Worm (Caenorhabditis elegans): ENCODE data around the gene F57A8.1.
"Not testable (repeated sequence)": the region's sequence is repeated elsewhere in the genome, so short reads cannot be mapped to it uniquely, and the experiment has no call there.

F57A8.1 gene

DNA sequence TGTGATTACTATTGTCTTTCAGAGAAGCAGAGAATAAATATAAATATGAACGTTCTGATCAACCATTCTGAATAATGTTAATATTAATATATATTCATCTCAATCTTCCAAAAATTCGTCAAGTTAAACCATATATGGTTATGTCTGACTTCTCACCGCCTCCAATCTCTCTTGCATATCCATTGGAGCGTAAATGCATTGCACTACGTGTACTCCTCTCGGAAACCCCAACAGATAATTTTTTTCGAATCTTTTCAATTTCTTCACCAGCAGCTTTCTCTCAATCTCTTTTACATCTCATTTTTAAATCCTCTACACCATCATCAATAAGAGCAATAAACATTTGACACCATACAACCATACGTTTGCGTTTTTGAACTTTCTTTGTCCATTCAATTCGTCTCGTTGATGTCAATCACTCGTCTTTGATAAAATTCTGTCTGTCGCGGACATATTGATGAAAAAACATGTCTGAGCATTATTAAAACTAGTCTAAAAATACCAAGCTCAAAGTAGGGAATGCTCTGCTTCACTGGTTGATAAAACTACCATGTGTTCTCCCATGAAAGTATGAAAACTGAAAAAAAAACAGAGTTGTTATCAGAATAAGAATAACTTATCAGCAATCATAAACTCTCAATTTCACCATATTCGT lies 33.7 kb upstream of the F57A8.1 start (continued):
- TF ChIP-seq nfya-1 (tag; optimal IDR thresholded peaks at IDR 0.05; ENCODE audit: borderline replicate concordance, insufficient read depth), result no peak
- no peak for TF ChIP-seq ztf-28 (GFP tag; IDR thresholded peaks at IDR 0.05)
- TF ChIP-seq egrh-3 (GFP tag; IDR thresholded peaks at IDR 0.05), result no peak
- no peak for TF ChIP-seq zfh-2 (GFP tag; conservative IDR thresholded peaks at IDR 0.05)
- no peak for TF ChIP-seq attf-5 (GFP tag; optimal IDR thresholded peaks at IDR 0.05)
- TF ChIP-seq sdz-38 (tag; optimal IDR thresholded peaks at IDR 0.05), result no peak
- TF ChIP-seq zim-3 (tag; optimal IDR thresholded peaks at IDR 0.05), result no peak
- no peak; the same call in 1 of the 2 replicates for TF ChIP-seq dox-1 (GFP tag; IDR thresholded peaks at IDR 0.05)
- TF ChIP-seq snpc-1.1 (tag; optimal IDR thresholded peaks at IDR 0.05; ENCODE audit: insufficient read depth), result peak; percentile 43
- TF ChIP-seq pbrm-1 (GFP tag; IDR thresholded peaks at IDR 0.05), result no peak
- TF ChIP-seq ets-4 (GFP tag; optimal IDR thresholded peaks at IDR 0.05), result no peak
- TF ChIP-seq hrde-1 (tag; optimal IDR thresholded peaks at IDR 0.05; ENCODE audit: borderline replicate concordance), result no peak
- peak; percentile 12 for TF ChIP-seq F23B12.7 (tag; optimal IDR thresholded peaks at IDR 0.05; ENCODE audit: insufficient read depth)
- no peak for TF ChIP-seq egl-18 (GFP tag; IDR thresholded peaks at IDR 0.05)
- TF ChIP-seq Y95B8A.8 (GFP tag; IDR thresholded peaks at IDR 0.05), result no peak
- TF ChIP-seq C17E4.6 (GFP tag; IDR thresholded peaks at IDR 0.05), result no peak
- no peak for TF ChIP-seq chd-7 (tag; optimal IDR thresholded peaks at IDR 0.05)
- TF ChIP-seq hlh-26 (GFP tag; conservative IDR thresholded peaks at IDR 0.05), result no peak
- TF ChIP-seq die-1 (tag; optimal IDR thresholded peaks at IDR 0.05), result no peak
- no peak for TF ChIP-seq nhr-27 (tag; optimal IDR thresholded peaks at IDR 0.05)
- no peak for TF ChIP-seq lin-35 (GFP tag; optimal IDR thresholded peaks at IDR 0.05)
- no peak for TF ChIP-seq ztf-3 (GFP tag; optimal IDR thresholded peaks at IDR 0.05)
- TF ChIP-seq dpff-1 (tag; optimal IDR thresholded peaks at IDR 0.05), result no peak
- TF ChIP-seq B0336.3 (GFP tag; IDR thresholded peaks at IDR 0.05), result no peak
- TF ChIP-seq rpc-1 (optimal IDR thresholded peaks at IDR 0.05), result no peak
- no peak for TF ChIP-seq rpc-1 (tag; optimal IDR thresholded peaks at IDR 0.05)
- no peak for TF ChIP-seq snpc-1.3 (tag; optimal IDR thresholded peaks at IDR 0.05; ENCODE audit: insufficient read depth)
- no peak for TF ChIP-seq lir-1 (GFP tag; conservative IDR thresholded peaks at IDR 0.05)
- TF ChIP-seq cebp-2 (GFP tag; IDR thresholded peaks at IDR 0.05), result no peak
- no peak for TF ChIP-seq attf-6 (GFP tag; IDR thresholded peaks at IDR 0.05)
- TF ChIP-seq Y56A3A.18 (GFP tag; IDR thresholded peaks at IDR 0.05), result no peak
- no peak for TF ChIP-seq Y53F4B.3 (GFP tag; IDR thresholded peaks at IDR 0.05)
- no peak for TF ChIP-seq tbp1 (GFP tag; optimal IDR thresholded peaks at IDR 0.05)
- TF ChIP-seq B0261.1 (tag; optimal IDR thresholded peaks at IDR 0.05), result no peak
- no peak for TF ChIP-seq Y67H2A.10 (GFP tag; conservative IDR thresholded peaks at IDR 0.05)

DNA sequence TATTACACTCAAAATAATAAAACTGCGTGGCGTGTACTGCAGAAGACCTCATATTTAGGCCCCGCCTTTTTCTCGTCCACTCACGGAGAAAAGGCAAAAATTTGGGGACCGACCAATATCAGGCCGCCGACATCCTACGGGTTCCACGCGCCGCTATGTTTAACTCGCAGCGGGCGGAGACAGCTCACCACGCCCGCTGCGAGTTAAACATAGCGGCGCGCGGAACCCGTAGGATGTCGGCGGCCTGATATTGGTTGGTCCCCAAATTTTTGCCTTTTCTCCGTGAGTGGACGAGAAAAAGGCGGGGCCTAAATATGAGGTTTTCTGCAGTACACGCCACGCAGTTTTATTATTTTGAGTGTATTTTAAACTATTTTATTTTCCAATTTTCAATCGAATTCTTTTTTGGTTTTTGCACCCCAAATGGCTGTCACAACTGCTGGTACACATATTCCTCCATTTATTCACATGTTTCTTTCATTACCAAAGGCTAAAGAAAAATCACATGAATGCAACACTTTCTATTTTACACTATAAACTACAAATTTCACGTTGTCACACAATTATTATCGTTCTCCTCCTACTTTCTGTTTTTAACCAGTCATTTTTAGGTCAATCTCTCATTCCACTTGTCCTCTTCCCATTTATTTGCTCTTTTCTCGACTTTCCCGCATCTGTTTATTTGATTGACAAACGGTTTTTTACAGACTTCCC lies 32.9 kb upstream of the F57A8.1 start, which contains the start of gene uda-1:
Gene uda-1 (plus strand): TSS at position 708 of the 714 bp plus-strand sequence.
- TF ChIP-seq rcor-1 (GFP tag; IDR thresholded peaks at IDR 0.05) (0 out of 2 replicates have a peak, but pooled peaks have one; percentile 34), hmg-1.2 (GFP tag; IDR thresholded peaks at IDR 0.05) (peak; percentile 57), snpc-4 (tag; optimal IDR thresholded peaks at IDR 0.05) (peak in 3 of 4 experiments; percentile 42 to 95 (median 92)), snpc-1.1 (tag; optimal IDR thresholded peaks at IDR 0.05; ENCODE audit: insufficient read depth) (peak; percentile 76)
- not testable (repeated sequence) for TF ChIP-seq snpc-4 (GFP tag; optimal IDR thresholded peaks at IDR 0.05)

All from whole organism, young adult.